Worm (Caenorhabditis elegans) whole organism, mixed stage, embryonic: ENCODE measurements around the gene lgc-31.

ENCODE experiments used
- M03D4.4 ChIP-seq: sonication (generic microtip); optimal IDR thresholded peaks from 2 replicates; lab custom pipeline; 2017; ENCODE audit warnings: mild to moderate bottlenecking, missing genetic modification characterization, missing compliant biosample characterization
- bed-3 ChIP-seq: fragments of 200-800 bp; sonication (Bioruptor generic); optimal IDR thresholded peaks from 3 replicates; lab custom pipeline; 2018; ENCODE audit warnings: mild to moderate bottlenecking, missing genetic modification characterization, moderate library complexity, missing compliant biosample characterization
- blmp-1 ChIP-seq: fragments of 150-350 bp; optimal IDR thresholded peaks from 2 replicates; lab custom pipeline; 2014; ENCODE audit warnings: missing biosample characterization, missing genetic modification characterization
- ceh-39 ChIP-seq: fragments of 150-350 bp; optimal IDR thresholded peaks from 2 replicates; lab custom pipeline; 2014; ENCODE audit warnings: missing biosample characterization, missing genetic modification characterization
- ceh-43 ChIP-seq: fragments of 200-800 bp; sonication (Bioruptor generic); optimal IDR thresholded peaks from 2 replicates; lab custom pipeline; 2018; ENCODE audit warnings: mild to moderate bottlenecking, missing genetic modification characterization, moderate library complexity, missing compliant biosample characterization
- ceh-83 ChIP-seq: fragments of 200-800 bp; sonication (Bioruptor generic); optimal IDR thresholded peaks from 2 replicates; lab custom pipeline; 2018; ENCODE audit warnings: mild to moderate bottlenecking, missing genetic modification characterization, missing compliant biosample characterization
- ces-1 ChIP-seq: fragments of 150-350 bp; optimal IDR thresholded peaks from 2 replicates; lab custom pipeline; 2014; ENCODE audit warnings: missing biosample characterization, missing genetic modification reagents, missing genetic modification characterization
- cnd-1 ChIP-seq: fragments of 200-800 bp; sonication (Bioruptor generic); optimal IDR thresholded peaks from 2 replicates; lab custom pipeline; 2018; ENCODE audit warnings: mild to moderate bottlenecking, missing genetic modification characterization, missing compliant biosample characterization
- elt-1 ChIP-seq: sonication (generic microtip); optimal IDR thresholded peaks from 2 replicates; lab custom pipeline; 2017; ENCODE audit warnings: missing genetic modification characterization, mild to moderate bottlenecking, missing compliant biosample characterization, antibody characterized with exemption, moderate library complexity, borderline replicate concordance; ENCODE audit not compliant: insufficient read depth
- elt-3 ChIP-seq: fragments of 150-350 bp; optimal IDR thresholded peaks from 2 replicates; lab custom pipeline; 2014; ENCODE audit warnings: missing biosample characterization, missing genetic modification characterization
- flh-1 ChIP-seq: fragments of 200-800 bp; sonication (Bioruptor generic); optimal IDR thresholded peaks from 2 replicates; lab custom pipeline; 2018; ENCODE audit warnings: mild to moderate bottlenecking, missing genetic modification characterization, moderate library complexity, missing compliant biosample characterization
- ham-2 ChIP-seq: fragments of 200-800 bp; sonication (Bioruptor generic); optimal IDR thresholded peaks from 2 replicates; lab custom pipeline; 2018; ENCODE audit warnings: mild to moderate bottlenecking, missing genetic modification characterization, missing compliant biosample characterization
- hlh-1 ChIP-seq: fragments of 150-350 bp; optimal IDR thresholded peaks from 2 replicates; lab custom pipeline; 2014; ENCODE audit warnings: missing biosample characterization, missing genetic modification reagents, missing genetic modification characterization
- lin-13 ChIP-seq: fragments of 150-350 bp; optimal IDR thresholded peaks from 2 replicates; lab custom pipeline; 2014; ENCODE audit warnings: missing biosample characterization, missing genetic modification characterization
- lin-32 ChIP-seq: fragments of 200-800 bp; sonication (Bioruptor generic); optimal IDR thresholded peaks from 2 replicates; lab custom pipeline; 2018; ENCODE audit warnings: mild to moderate bottlenecking, missing genetic modification characterization, missing compliant biosample characterization
- mab-5 ChIP-seq: fragments of 150-350 bp; optimal IDR thresholded peaks from 2 replicates; lab custom pipeline; 2014; ENCODE audit warnings: missing biosample characterization, missing genetic modification characterization
- mep-1 ChIP-seq: fragments of 150-350 bp; optimal IDR thresholded peaks from 2 replicates; lab custom pipeline; 2017; ENCODE audit warnings: missing biosample characterization, missing genetic modification reagents, missing genetic modification characterization, inconsistent platforms
- nhr-12 ChIP-seq: fragments of 150-350 bp; optimal IDR thresholded peaks from 2 replicates; lab custom pipeline; 2014; ENCODE audit warnings: missing biosample characterization, missing genetic modification characterization
- nhr-2 ChIP-seq: fragments of 150-350 bp; optimal IDR thresholded peaks from 2 replicates; lab custom pipeline; 2014; ENCODE audit warnings: missing biosample characterization, missing genetic modification characterization
- nhr-237 ChIP-seq: fragments of 150-350 bp; optimal IDR thresholded peaks from 2 replicates; lab custom pipeline; 2014; ENCODE audit warnings: missing biosample characterization, missing genetic modification characterization
- nhr-28 ChIP-seq: fragments of 150-350 bp; optimal IDR thresholded peaks from 2 replicates; lab custom pipeline; 2014; ENCODE audit warnings: missing biosample characterization, missing genetic modification characterization
- nhr-76 ChIP-seq: sonication (generic microtip); optimal IDR thresholded peaks from 2 replicates; lab custom pipeline; 2017; ENCODE audit warnings: missing biosample characterization, missing genetic modification characterization
- pha-4 ChIP-seq: fragments of 150-350 bp; optimal IDR thresholded peaks from 2 replicates; lab custom pipeline; 2018; ENCODE audit warnings: missing biosample characterization, missing genetic modification reagents, missing genetic modification characterization
- sem-2 ChIP-seq: fragments of 200-800 bp; sonication (Bioruptor generic); optimal IDR thresholded peaks from 2 replicates; lab custom pipeline; 2018; ENCODE audit warnings: mild to moderate bottlenecking, missing genetic modification characterization, missing compliant biosample characterization
- snpc-4 ChIP-seq: fragments of 150-350 bp; optimal IDR thresholded peaks from 2 replicates; lab custom pipeline; 2014; ENCODE audit warnings: missing biosample characterization, missing genetic modification characterization
- sptf-1 ChIP-seq: sonication (generic microtip); optimal IDR thresholded peaks from 2 replicates; lab custom pipeline; 2017; ENCODE audit warnings: mild to moderate bottlenecking, missing genetic modification characterization, moderate library complexity, missing compliant biosample characterization
- tbx-8 ChIP-seq: fragments of 200-800 bp; sonication (Bioruptor generic); optimal IDR thresholded peaks from 2 replicates; lab custom pipeline; 2018; ENCODE audit warnings: mild to moderate bottlenecking, missing genetic modification characterization, moderate library complexity, missing compliant biosample characterization
- unc-120 ChIP-seq: sonication (generic microtip); optimal IDR thresholded peaks from 2 replicates; lab custom pipeline; 2017; ENCODE audit warnings: missing genetic modification characterization, missing compliant biosample characterization; ENCODE audit not compliant: poor library complexity, severe bottlenecking
- unc-39 ChIP-seq: fragments of 150-350 bp; optimal IDR thresholded peaks from 2 replicates; lab custom pipeline; 2014; ENCODE audit warnings: missing biosample characterization, missing genetic modification characterization
- unc-62 ChIP-seq: fragments of 150-350 bp; optimal IDR thresholded peaks from 2 replicates; lab custom pipeline; 2014; ENCODE audit warnings: missing biosample characterization, missing genetic modification reagents, missing genetic modification characterization
- zip-8 ChIP-seq: fragments of 150-350 bp; optimal IDR thresholded peaks from 2 replicates; lab custom pipeline; 2014; ENCODE audit warnings: missing biosample characterization, missing genetic modification characterization
- ztf-11 ChIP-seq: fragments of 150-350 bp; optimal IDR thresholded peaks from 2 replicates; lab custom pipeline; 2014; ENCODE audit warnings: missing biosample characterization, missing genetic modification characterization

The lgc-31 gene

DNA sequence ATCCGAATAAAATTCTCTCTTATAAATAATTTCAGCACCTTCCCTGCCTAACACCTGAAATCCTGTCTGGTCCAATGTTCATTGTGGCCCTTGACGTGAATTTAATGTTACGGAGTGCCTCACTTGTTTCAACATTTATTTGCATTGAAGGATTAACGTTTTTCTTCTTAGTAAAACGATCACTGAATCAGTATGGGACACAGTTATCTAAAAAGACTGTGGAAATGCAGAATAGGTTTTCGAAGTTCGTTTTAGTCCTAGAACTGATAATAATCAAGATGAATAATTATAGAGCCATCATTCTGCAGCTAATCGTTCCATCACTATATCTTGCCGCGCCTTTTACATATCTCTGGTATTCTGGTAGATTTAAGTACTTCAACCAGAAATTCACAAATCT, 26.7 kb downstream of the lgc-31 start, which contains the start of gene srh-219:
Gene srh-219 (plus strand): TSS at position 301 of the 400 bp plus-strand sequence.
- TF ChIP-seq mep-1 = no peak
- no peak for TF ChIP-seq mab-5 (tag; lab: Kevin White, UChicago)
- no peak for TF ChIP-seq snpc-4 (tag; lab: Kevin White, UChicago)
- no peak for TF ChIP-seq M03D4.4 (tag; lab: Kevin White, UChicago)
- no peak for TF ChIP-seq elt-1 (tag; lab: Kevin White, UChicago)
- no peak for TF ChIP-seq hlh-1 (tag; lab: Kevin White, UChicago)
- no peak for TF ChIP-seq cnd-1 (tag; lab: Kevin White, UChicago)
- TF ChIP-seq nhr-237 = no peak
- no peak for TF ChIP-seq nhr-76 (tag; lab: Kevin White, UChicago)
- TF ChIP-seq unc-39 = no peak
- TF ChIP-seq bed-3 (GFP tag; lab: Kevin White, UChicago) = no peak
- no peak for TF ChIP-seq blmp-1 (tag; lab: Kevin White, UChicago)
- TF ChIP-seq sptf-1 (tag; lab: Kevin White, UChicago) = no peak

DNA sequence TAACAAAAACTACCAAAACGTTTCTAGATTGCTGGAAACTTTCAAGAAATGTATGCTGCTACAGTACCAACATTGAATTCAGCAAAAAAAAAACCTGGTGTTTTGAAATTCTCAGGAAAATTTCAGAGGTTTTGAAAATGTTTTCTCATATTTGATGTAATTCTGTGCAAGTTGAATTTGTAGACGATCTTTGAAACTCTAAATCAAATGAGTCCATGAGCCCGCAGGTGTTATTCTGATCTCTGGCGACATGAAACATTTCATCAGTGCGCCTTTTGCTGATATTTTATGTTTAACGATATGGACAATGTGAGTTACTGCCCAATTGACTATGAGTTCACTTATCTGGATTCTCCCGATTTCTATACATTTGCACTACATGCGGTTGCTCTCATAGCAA, 28.1 kb downstream of the lgc-31 start, which contains the start of gene srh-218:
Gene srh-218 (plus strand): TSS at position 301 of the 400 bp plus-strand sequence.
- no peak for TF ChIP-seq sem-2 (GFP tag; lab: Kevin White, UChicago)
- TF ChIP-seq blmp-1 (tag; lab: Kevin White, UChicago) = no peak
- TF ChIP-seq unc-120 (tag; lab: Kevin White, UChicago) = no peak
- no peak for TF ChIP-seq cnd-1 (tag; lab: Kevin White, UChicago)
- no peak for TF ChIP-seq mab-5 (tag; lab: Kevin White, UChicago)
- TF ChIP-seq unc-62 (GFP tag; lab: Kevin White, UChicago) = no peak
- no peak for TF ChIP-seq tbx-8 (GFP tag; lab: Kevin White, UChicago)
- no peak for TF ChIP-seq elt-3
- no peak for TF ChIP-seq pha-4
- TF ChIP-seq bed-3 (GFP tag; lab: Kevin White, UChicago) = no peak
- TF ChIP-seq sptf-1 (tag; lab: Kevin White, UChicago) = no peak
- no peak for TF ChIP-seq M03D4.4 (tag; lab: Kevin White, UChicago)
- TF ChIP-seq nhr-28 (tag; lab: Kevin White, UChicago) = no peak
- TF ChIP-seq ceh-43 = no peak
- TF ChIP-seq ces-1 (GFP tag; lab: Kevin White, UChicago) = no peak
- no peak for TF ChIP-seq ceh-39 (tag; lab: Kevin White, UChicago)

ce11 chrV:15492518-15492917, 29.3 kb downstream of the lgc-31 start, which contains the start of gene str-264:
TSS of gene str-264 (minus strand) at chrV:15492618.
- TF ChIP-seq nhr-76 (tag; lab: Kevin White, UChicago) = no peak
- TF ChIP-seq ztf-11 = no peak
- TF ChIP-seq, all 35 proteins: peak for 0

- no peak for TF ChIP-seq unc-62 (GFP tag; lab: Kevin White, UChicago)
- TF ChIP-seq nhr-76 (tag; lab: Kevin White, UChicago) = no peak
- TF ChIP-seq zip-8 (tag; lab: Kevin White, UChicago) = no peak
- no peak for TF ChIP-seq nhr-28 (tag; lab: Kevin White, UChicago)
- TF ChIP-seq snpc-4 (tag; lab: Kevin White, UChicago) = no peak
- TF ChIP-seq nhr-2 (tag; lab: Kevin White, UChicago) = no peak
- no peak for TF ChIP-seq tbx-8 (GFP tag; lab: Kevin White, UChicago)
- TF ChIP-seq lin-32 (GFP tag; lab: Kevin White, UChicago) = no peak
- TF ChIP-seq lin-13 (tag; lab: Kevin White, UChicago) = no peak
- TF ChIP-seq unc-120 (tag; lab: Kevin White, UChicago) = no peak
- TF ChIP-seq ztf-11 = no peak
- TF ChIP-seq flh-1 (GFP tag; lab: Kevin White, UChicago) = no peak
Observed at ce11 chrV:15487764-15488163, 34.1 kb downstream of the lgc-31 start, which contains the start of gene srw-21. TSS of gene srw-21 (plus strand) at chrV:15488064.

DNA sequence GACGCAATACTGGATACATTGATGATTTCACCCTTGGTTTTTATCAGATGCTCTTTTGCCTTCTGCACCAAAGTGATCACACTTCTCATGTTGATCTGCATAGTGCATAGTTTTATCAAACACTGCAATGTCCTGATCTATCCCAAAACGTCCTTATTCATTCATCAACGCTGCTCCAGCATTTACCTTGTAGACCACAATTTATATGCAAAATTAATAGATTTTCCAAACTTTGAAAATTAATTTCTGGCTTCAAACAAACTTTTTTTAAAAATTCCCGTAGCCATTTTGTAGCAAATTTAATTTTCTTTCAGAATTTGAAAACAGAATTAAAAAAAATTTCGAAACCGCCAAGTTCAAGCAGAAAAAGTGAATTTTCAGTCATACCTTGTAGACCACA, 37.3 kb downstream of the lgc-31 start, which contains the start of gene C06B8.3:
Gene C06B8.3 (minus strand): TSS at position 101 of the 400 bp plus-strand sequence.
- TF ChIP-seq nhr-28 (tag; lab: Kevin White, UChicago) = no peak
- TF ChIP-seq ceh-83 (GFP tag; lab: Kevin White, UChicago) = no peak
- TF ChIP-seq ztf-11 = no peak
- no peak for TF ChIP-seq elt-1 (tag; lab: Kevin White, UChicago)
- no peak for TF ChIP-seq tbx-8 (GFP tag; lab: Kevin White, UChicago)
- no peak for TF ChIP-seq nhr-12
- TF ChIP-seq ceh-39 (tag; lab: Kevin White, UChicago) = no peak
- TF ChIP-seq bed-3 (GFP tag; lab: Kevin White, UChicago) = no peak
- TF ChIP-seq ham-2 (GFP tag; lab: Kevin White, UChicago) = no peak
- TF ChIP-seq unc-62 (GFP tag; lab: Kevin White, UChicago) = no peak
- no peak for TF ChIP-seq nhr-76 (tag; lab: Kevin White, UChicago)
- no peak for TF ChIP-seq mab-5 (tag; lab: Kevin White, UChicago)
- TF ChIP-seq sem-2 (GFP tag; lab: Kevin White, UChicago) = no peak
- TF ChIP-seq unc-39 = no peak
- TF ChIP-seq hlh-1 (tag; lab: Kevin White, UChicago) = no peak
- TF ChIP-seq M03D4.4 (tag; lab: Kevin White, UChicago) = no peak
